Worm (Caenorhabditis elegans) whole organism, L2 larva: ENCODE data around the gene srbc-60.

Source experiments
- lin-13 ChIP-seq: fragments of 150-350 bp; optimal IDR thresholded peaks from 2 replicates; lab custom pipeline; 2014; ENCODE audit warnings: missing biosample characterization, missing genetic modification reagents, missing genetic modification characterization
- lin-39 ChIP-seq: fragments of 150-350 bp; optimal IDR thresholded peaks from 2 replicates; lab custom pipeline; 2014; ENCODE audit warnings: missing biosample characterization, missing genetic modification reagents, missing genetic modification characterization
- mdl-1 ChIP-seq, 2 experiments: fragments of 150-350 bp in 1 of 2; sonication (generic microtip) in 1 of 2; optimal IDR thresholded peaks; 2 replicates each; lab custom pipeline; 2017; ENCODE audit warnings: missing biosample characterization in 2 of 2, missing genetic modification characterization in 2 of 2
- nhr-25 ChIP-seq: fragments of 150-350 bp; sonication (generic microtip); optimal IDR thresholded peaks from 3 replicates; lab custom pipeline; 2014; ENCODE audit warnings: missing biosample characterization, missing genetic modification characterization
- sma-3 ChIP-seq: sonication (generic microtip); optimal IDR thresholded peaks from 2 replicates; lab custom pipeline; 2016; ENCODE audit warnings: missing genetic modification reagents, missing genetic modification characterization, missing compliant biosample characterization
- ztf-11 ChIP-seq: sonication (generic microtip); optimal IDR thresholded peaks from 2 replicates; lab custom pipeline; 2017; ENCODE audit warnings: missing biosample characterization, missing genetic modification characterization

- TF ChIP-seq lin-39 (tag; lab: Kevin White, UChicago) (no peak), ztf-11 (no peak), mdl-1 (tag; optimal IDR thresholded peaks at IDR 0.05; lab: Kevin White, UChicago) (no peak), nhr-25 (tag; lab: Kevin White, UChicago) (no peak), lin-13 (GFP tag; lab: Kevin White, UChicago) (no peak), sma-3 (GFP tag; lab: Kevin White, UChicago) (no peak)
Measured at ce11 chrV:803472-803871, 23.4 kb downstream of the srbc-60 start.
